Worm (Caenorhabditis elegans) whole organism, early embryonic: ENCODE results near the gene F55C9.5.

Source experiments
- B0310.2 ChIP-seq: sonication (generic microtip); optimal IDR thresholded peaks from 2 replicates; lab custom pipeline; 2016; ENCODE audit warnings: mild to moderate bottlenecking, missing genetic modification characterization, missing compliant biosample characterization
- F13C5.2 ChIP-seq: sonication (generic microtip); optimal IDR thresholded peaks from 2 replicates; lab custom pipeline; 2017; ENCODE audit warnings: mild to moderate bottlenecking, missing genetic modification characterization, inconsistent platforms, missing compliant biosample characterization
- aly-1 ChIP-seq: sonication (generic microtip); optimal IDR thresholded peaks from 2 replicates; lab custom pipeline; 2016; ENCODE audit warnings: missing genetic modification characterization, missing compliant biosample characterization
- ama-1 ChIP-seq: fragments of 150-350 bp; optimal IDR thresholded peaks from 2 replicates; lab custom pipeline; 2014
- ceh-13 ChIP-seq: fragments of 200-800 bp; sonication (Bioruptor generic); optimal IDR thresholded peaks from 2 replicates; lab custom pipeline; 2018; ENCODE audit warnings: mild to moderate bottlenecking, missing genetic modification characterization, missing compliant biosample characterization
- ceh-36 ChIP-seq: sonication (generic microtip); optimal IDR thresholded peaks from 2 replicates; lab custom pipeline; 2016; ENCODE audit warnings: missing genetic modification characterization, inconsistent platforms, missing compliant biosample characterization
- ets-7 ChIP-seq: sonication (generic microtip); optimal IDR thresholded peaks from 2 replicates; lab custom pipeline; 2016; ENCODE audit warnings: missing genotype, missing genetic modification characterization, missing compliant biosample characterization
- flt-1 ChIP-seq: fragments of 200-800 bp; sonication (Bioruptor generic); IDR thresholded peaks from 2 replicates; pipeline ENCODE4 v1.3.6; 2022; ENCODE audit warnings: missing genetic modification characterization, missing compliant biosample characterization
- hmbx-1 ChIP-seq: sonication (generic microtip); optimal IDR thresholded peaks from 2 replicates; lab custom pipeline; 2016; ENCODE audit warnings: mild to moderate bottlenecking, missing genetic modification characterization, missing compliant biosample characterization
- hmg-4 ChIP-seq: fragments of 200-800 bp; sonication (Bioruptor generic); optimal IDR thresholded peaks from 2 replicates; lab custom pipeline; 2018; ENCODE audit warnings: mild to moderate bottlenecking, missing genetic modification characterization, missing compliant biosample characterization
- hnd-1 ChIP-seq: sonication (generic microtip); optimal IDR thresholded peaks from 2 replicates; lab custom pipeline; 2016; ENCODE audit warnings: missing genetic modification characterization, missing compliant biosample characterization
- pes-1 ChIP-seq: fragments of 200-800 bp; sonication (Bioruptor generic); IDR thresholded peaks from 2 replicates; pipeline ENCODE4 v1.3.6; 2022; ENCODE audit warnings: missing genetic modification reagents, missing genetic modification characterization, missing compliant biosample characterization
- scrt-1 ChIP-seq: fragments of 200-800 bp; sonication (Bioruptor generic); IDR thresholded peaks from 2 replicates; pipeline ENCODE4 v1.3.6; 2022; ENCODE audit warnings: missing genetic modification characterization, missing compliant biosample characterization
- sea-1 ChIP-seq: fragments of 200-800 bp; sonication (Bioruptor generic); conservative IDR thresholded peaks from 2 replicates; pipeline ENCODE4 v1.3.6; 2022; ENCODE audit warnings: missing genetic modification characterization, missing compliant biosample characterization
- tbx-11 ChIP-seq: fragments of 200-800 bp; sonication (Bioruptor generic); IDR thresholded peaks from 2 replicates; pipeline ENCODE4 v1.3.6; 2022; ENCODE audit warnings: missing genetic modification characterization, missing compliant biosample characterization
- tbx-37 ChIP-seq: fragments of 200-800 bp; sonication (Bioruptor generic); conservative IDR thresholded peaks from 2 replicates; pipeline ENCODE4 v1.3.6; 2022; ENCODE audit warnings: missing genetic modification reagents, missing genetic modification characterization, missing compliant biosample characterization
- tra-4 ChIP-seq: sonication (generic microtip); optimal IDR thresholded peaks from 2 replicates; lab custom pipeline; 2017; ENCODE audit warnings: missing genetic modification characterization, missing compliant biosample characterization

F55C9.5 gene

DNA sequence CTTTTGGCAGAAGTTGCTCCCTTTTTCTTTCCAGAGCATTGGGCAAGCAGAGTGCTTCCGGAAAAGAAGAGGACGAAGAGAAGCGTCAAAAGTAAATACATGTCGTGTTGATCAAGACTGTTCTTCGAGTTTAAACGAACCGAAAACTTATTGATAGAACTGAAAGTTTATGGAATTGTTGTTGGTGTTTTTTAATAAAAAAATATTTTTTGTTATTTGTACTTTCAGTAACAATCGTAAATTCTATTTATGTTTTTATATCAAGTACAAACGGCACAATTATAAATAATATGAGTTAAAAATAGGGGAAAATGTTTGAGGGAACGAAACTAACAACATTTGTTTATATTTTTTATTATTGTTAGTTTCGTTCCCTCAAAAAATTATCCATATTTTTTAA lies 35.3 kb downstream of the F55C9.5 start, which contains the start of gene F21D9.3:
F21D9.3 (minus strand) TSS at position 101 of the 400 bp plus-strand sequence.
- TF ChIP-seq tra-4, result no peak
- no peak for TF ChIP-seq hmg-4 (GFP tag; lab: Kevin White, UChicago)
- no peak for TF ChIP-seq hmbx-1
- TF ChIP-seq ceh-36, result no peak
- no peak for TF ChIP-seq scrt-1 (GFP tag; lab: Robert Waterston, UW)
- TF ChIP-seq aly-1 (tag; lab: Kevin White, UChicago), result no peak
- TF ChIP-seq ceh-13, result no peak
- TF ChIP-seq flt-1, result no peak
- TF ChIP-seq tbx-11, result no peak
- TF ChIP-seq ama-1 (lab: Kevin White, UChicago), result no peak
- TF ChIP-seq tbx-37, result no peak
- no peak for TF ChIP-seq ets-7
- no peak for TF ChIP-seq hnd-1
- TF ChIP-seq F13C5.2, result no peak
- no peak for TF ChIP-seq pes-1 (GFP tag; lab: Robert Waterston, UW)
- no peak for TF ChIP-seq B0310.2
- no peak for TF ChIP-seq sea-1 (GFP tag; lab: Robert Waterston, UW)

DNA sequence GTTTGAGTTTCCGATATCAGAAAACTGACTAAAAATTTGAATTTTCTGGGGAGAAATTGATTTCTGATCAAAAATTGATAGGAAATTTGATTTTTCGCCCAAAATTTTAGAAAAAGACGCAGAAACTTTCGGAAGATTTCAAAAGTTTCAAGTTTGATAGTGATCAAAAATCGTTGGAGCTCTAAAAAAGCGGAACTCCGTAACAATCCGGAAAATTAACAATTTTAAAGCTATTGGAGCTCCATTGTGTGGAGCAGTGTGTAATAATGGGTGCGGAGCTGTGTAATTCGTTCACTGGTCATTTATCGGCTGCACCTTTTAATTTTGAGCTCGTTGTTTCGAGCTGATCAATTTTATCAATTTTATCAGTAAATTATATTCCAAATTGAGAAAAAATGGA lies 39.4 kb downstream of the F55C9.5 start, which contains the start of gene F21D9.4:
F21D9.4 (plus strand) TSS at position 301 of the 400 bp plus-strand sequence.
- TF ChIP-seq tra-4 (no peak), tbx-11 (no peak), aly-1 (tag; lab: Kevin White, UChicago) (no peak), ama-1 (lab: Kevin White, UChicago) (no peak), F13C5.2 (no peak), flt-1 (no peak), hmg-4 (GFP tag; lab: Kevin White, UChicago) (no peak), pes-1 (GFP tag; lab: Robert Waterston, UW) (no peak), ceh-36 (no peak), hnd-1 (no peak), ets-7 (no peak), tbx-37 (no peak), B0310.2 (no peak), ceh-13 (no peak), hmbx-1 (no peak), scrt-1 (GFP tag; lab: Robert Waterston, UW) (no peak), sea-1 (GFP tag; lab: Robert Waterston, UW) (no peak)

DNA sequence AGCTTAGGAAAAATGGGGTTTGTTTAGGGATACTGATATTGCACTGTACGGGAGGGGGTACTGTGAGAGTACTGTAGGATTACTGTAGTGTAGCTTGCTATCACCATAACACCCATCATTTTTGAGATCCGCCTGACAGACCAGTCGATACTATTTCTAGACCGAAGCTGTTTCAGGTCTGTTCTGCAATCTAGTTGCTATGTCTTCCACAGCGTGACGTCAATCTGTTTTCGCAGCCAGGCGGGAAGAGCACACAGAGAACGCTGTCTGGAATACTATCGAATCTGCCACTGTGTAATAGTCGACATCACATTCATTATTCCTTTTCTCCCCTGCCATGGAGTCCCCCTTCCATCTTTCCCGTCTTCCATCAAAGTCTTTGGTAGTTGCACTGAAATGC lies 41.1 kb downstream of the F55C9.5 start, which contains the start of gene F21D9.11:
F21D9.11 (plus strand) TSS at position 301 of the 400 bp plus-strand sequence.
- TF ChIP-seq B0310.2 (no peak), hnd-1 (no peak), pes-1 (GFP tag; lab: Robert Waterston, UW) (no peak), ceh-36 (no peak)

DNA sequence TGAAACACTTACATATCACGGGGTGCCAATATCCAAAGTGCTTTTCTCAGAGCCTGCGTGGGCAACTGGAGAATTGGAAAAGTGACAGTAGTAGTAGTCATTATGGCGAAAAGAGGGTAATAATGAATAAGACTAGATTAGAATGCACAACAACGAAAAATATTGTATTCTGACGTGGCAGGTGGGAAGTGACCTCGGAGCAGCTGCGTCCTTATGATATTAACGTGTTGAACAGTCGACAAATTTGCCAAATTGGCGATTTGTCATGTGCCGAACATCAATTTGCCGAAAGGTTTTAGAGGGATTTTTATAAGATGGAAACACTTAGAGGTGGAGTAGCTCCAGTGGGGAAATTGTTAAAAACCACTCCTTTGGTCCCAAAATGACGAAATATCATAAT lies 41.9 kb downstream of the F55C9.5 start, which contains the start of gene str-81:
str-81 (minus strand) TSS at position 101 of the 400 bp plus-strand sequence.
- TF ChIP-seq ceh-36, result no peak
- no peak for TF ChIP-seq flt-1
- TF ChIP-seq ets-7, result no peak
- no peak for TF ChIP-seq ama-1 (lab: Kevin White, UChicago)
- TF ChIP-seq tbx-11, result no peak
- no peak for TF ChIP-seq tbx-37
- TF ChIP-seq hmbx-1, result no peak
- TF ChIP-seq hnd-1, result no peak
- no peak for TF ChIP-seq aly-1 (tag; lab: Kevin White, UChicago)
- TF ChIP-seq hmg-4 (GFP tag; lab: Kevin White, UChicago), result no peak
- no peak for TF ChIP-seq tra-4
- no peak for TF ChIP-seq F13C5.2
- TF ChIP-seq scrt-1 (GFP tag; lab: Robert Waterston, UW), result no peak
- TF ChIP-seq ceh-13, result no peak
- TF ChIP-seq sea-1 (GFP tag; lab: Robert Waterston, UW), result no peak
- no peak for TF ChIP-seq B0310.2
- no peak for TF ChIP-seq pes-1 (GFP tag; lab: Robert Waterston, UW)
